Fruit fly (Drosophila melanogaster): ENCODE data around the gene CG31016.

CG31016 gene

dm6 chr3R:30628928-30629327 lies 22.9 kb downstream of the CG31016 start, which contains the start of gene CG2267:
CG2267 (minus strand) TSS chr3R:30629028.
- TF ChIP-seq usp (GFP tag; optimal IDR thresholded peaks at IDR 0.05): no peak
- no peak for TF ChIP-seq EcR (GFP tag; optimal IDR thresholded peaks at IDR 0.05)
- no peak for TF ChIP-seq psq (optimal IDR thresholded peaks at IDR 0.05)
- no peak for TF ChIP-seq pan (optimal IDR thresholded peaks at IDR 0.05)
- TF ChIP-seq Dll (optimal IDR thresholded peaks at IDR 0.05): no peak
- TF ChIP-seq CG8478 (optimal IDR thresholded peaks at IDR 0.05): no peak

- TF ChIP-seq pan (optimal IDR thresholded peaks at IDR 0.05) (no peak), psq (optimal IDR thresholded peaks at IDR 0.05) (no peak), CG8478 (optimal IDR thresholded peaks at IDR 0.05) (no peak), Dll (optimal IDR thresholded peaks at IDR 0.05) (no peak), EcR (GFP tag; optimal IDR thresholded peaks at IDR 0.05) (no peak), usp (GFP tag; optimal IDR thresholded peaks at IDR 0.05) (no peak)
Measured at dm6 chr3R:30643240-30643639, 37.3 kb downstream of the CG31016 start.

dm6 chr3R:30645780-30646179 lies 39.8 kb downstream of the CG31016 start, which contains the start of gene CG31013:
CG31013 (minus strand) TSS chr3R:30645880.
- no peak for TF ChIP-seq CG8478 (optimal IDR thresholded peaks at IDR 0.05)
- TF ChIP-seq usp (GFP tag; optimal IDR thresholded peaks at IDR 0.05): no peak
- no peak for TF ChIP-seq EcR (GFP tag; optimal IDR thresholded peaks at IDR 0.05)
- no peak for TF ChIP-seq Dll (optimal IDR thresholded peaks at IDR 0.05)
- TF ChIP-seq pan (optimal IDR thresholded peaks at IDR 0.05): no peak
- TF ChIP-seq psq (optimal IDR thresholded peaks at IDR 0.05): no peak

dm6 chr3R:30648451-30648850 lies 42.5 kb downstream of the CG31016 start, which contains the start of gene PH4alphaPV:
PH4alphaPV (minus strand) TSS chr3R:30648551.
- TF ChIP-seq EcR (GFP tag; optimal IDR thresholded peaks at IDR 0.05) (no peak), psq (optimal IDR thresholded peaks at IDR 0.05) (no peak), pan (optimal IDR thresholded peaks at IDR 0.05) (no peak), Dll (optimal IDR thresholded peaks at IDR 0.05) (no peak), CG8478 (optimal IDR thresholded peaks at IDR 0.05) (no peak), usp (GFP tag; optimal IDR thresholded peaks at IDR 0.05) (no peak)

dm6 chr3R:30648851-30649250 lies 42.9 kb downstream of the CG31016 start, which contains the start of gene CG34432:
CG34432 (plus strand) TSS chr3R:30649151.
- no peak for TF ChIP-seq Dll (optimal IDR thresholded peaks at IDR 0.05)
- no peak for TF ChIP-seq psq (optimal IDR thresholded peaks at IDR 0.05)
- TF ChIP-seq usp (GFP tag; optimal IDR thresholded peaks at IDR 0.05): no peak
- TF ChIP-seq pan (optimal IDR thresholded peaks at IDR 0.05): no peak
- TF ChIP-seq CG8478 (optimal IDR thresholded peaks at IDR 0.05): no peak
- TF ChIP-seq EcR (GFP tag; optimal IDR thresholded peaks at IDR 0.05): no peak

- no peak for TF ChIP-seq usp (GFP tag; optimal IDR thresholded peaks at IDR 0.05)
- TF ChIP-seq psq (optimal IDR thresholded peaks at IDR 0.05): no peak
- no peak for TF ChIP-seq CG8478 (optimal IDR thresholded peaks at IDR 0.05)
- TF ChIP-seq EcR (GFP tag; optimal IDR thresholded peaks at IDR 0.05): no peak
- no peak for TF ChIP-seq Dll (optimal IDR thresholded peaks at IDR 0.05)
- no peak for TF ChIP-seq pan (optimal IDR thresholded peaks at IDR 0.05)
Measured at dm6 chr3R:30649661-30650060, 43.7 kb downstream of the CG31016 start, which contains the start of gene CG34433. CG34433 (plus strand) TSS chr3R:30649961.

Data from whole organism.